Worm (Caenorhabditis elegans) whole organism, young adult: ENCODE results near the gene clec-196.

Source experiments
- B0261.1 ChIP-seq: sonication (generic microtip); optimal IDR thresholded peaks from 2 replicates; lab custom pipeline; 2016; ENCODE audit warnings: mild to moderate bottlenecking, missing genetic modification characterization, moderate library complexity, missing compliant biosample characterization
- B0336.3 ChIP-seq: fragments of 200-800 bp; sonication (Bioruptor generic); IDR thresholded peaks from 2 replicates; pipeline ENCODE4 v1.3.6; 2022; ENCODE audit warnings: missing genetic modification characterization, missing compliant biosample characterization
- D2030.7 ChIP-seq: fragments of 200-800 bp; sonication (Bioruptor generic); IDR thresholded peaks from 2 replicates; pipeline ENCODE4 v1.3.6; 2022; ENCODE audit warnings: missing genetic modification reagents, missing genetic modification characterization, missing compliant biosample characterization
- F52B5.7 ChIP-seq: sonication (generic microtip); optimal IDR thresholded peaks from 2 replicates; lab custom pipeline; 2016; ENCODE audit warnings: mild to moderate bottlenecking, missing genetic modification characterization, missing compliant biosample characterization
- F57A8.1 ChIP-seq: fragments of 200-800 bp; sonication (Bioruptor generic); optimal IDR thresholded peaks from 2 replicates; lab custom pipeline; 2018; ENCODE audit warnings: mild to moderate bottlenecking, missing genetic modification characterization, moderate library complexity, missing compliant biosample characterization
- K11D2.4 ChIP-seq: fragments of 200-800 bp; sonication (Bioruptor generic); IDR thresholded peaks from 2 replicates; pipeline ENCODE4 v1.3.6; 2022; ENCODE audit warnings: missing genetic modification reagents, missing genetic modification characterization, missing compliant biosample characterization
- K12H6.12 ChIP-seq: fragments of 200-800 bp; sonication (Bioruptor generic); optimal IDR thresholded peaks from 2 replicates; lab custom pipeline; 2018; ENCODE audit warnings: mild to moderate bottlenecking, missing genetic modification characterization, missing compliant biosample characterization
- T26A5.8 ChIP-seq: sonication (generic microtip); optimal IDR thresholded peaks from 2 replicates; lab custom pipeline; 2016; ENCODE audit warnings: missing genetic modification characterization, missing compliant biosample characterization
- ama-1 ChIP-seq, 3 experiments: fragments of 150-350 bp in 1 of 3; sonication (generic microtip) in 2 of 3; optimal IDR thresholded peaks; 2 replicates each; lab custom pipeline; 2014 to 2018; ENCODE audit warnings: missing biosample characterization in 2 of 3, missing genetic modification characterization in 2 of 3, missing genetic modification reagents in 2 of 3
- aptf-3 ChIP-seq: fragments of 200-800 bp; sonication (Bioruptor generic); IDR thresholded peaks from 2 replicates; pipeline ENCODE4 v1.3.6; 2022; ENCODE audit warnings: missing genetic modification characterization, missing compliant biosample characterization
- attf-6 ChIP-seq: fragments of 200-800 bp; sonication (Bioruptor generic); IDR thresholded peaks from 2 replicates; pipeline ENCODE4 v1.3.6; 2022; ENCODE audit warnings: missing genetic modification reagents, missing genetic modification characterization, missing compliant biosample characterization
- bed-1 ChIP-seq: fragments of 200-800 bp; sonication (Bioruptor generic); IDR thresholded peaks from 2 replicates; pipeline ENCODE4 v1.3.6; 2022; ENCODE audit warnings: missing genetic modification reagents, missing genetic modification characterization, missing compliant biosample characterization
- bed-2 ChIP-seq: fragments of 200-800 bp; sonication (Bioruptor generic); IDR thresholded peaks from 2 replicates; pipeline ENCODE4 v1.3.6; 2022; ENCODE audit warnings: missing genetic modification reagents, missing genetic modification characterization, missing compliant biosample characterization
- ccch-3 ChIP-seq: fragments of 200-800 bp; sonication (Bioruptor generic); optimal IDR thresholded peaks from 2 replicates; lab custom pipeline; 2018; ENCODE audit warnings: mild to moderate bottlenecking, missing genetic modification characterization, missing compliant biosample characterization
- ceh-40 ChIP-seq: fragments of 200-800 bp; sonication (Bioruptor generic); IDR thresholded peaks from 2 replicates; pipeline ENCODE4 v1.3.6; 2022; ENCODE audit warnings: missing genetic modification characterization, missing compliant biosample characterization
- dox-1 ChIP-seq: fragments of 200-800 bp; sonication (Bioruptor generic); IDR thresholded peaks from 2 replicates; pipeline ENCODE4 v1.3.6; 2022; ENCODE audit warnings: missing genetic modification reagents, missing genetic modification characterization, missing compliant biosample characterization
- ekl-4 ChIP-seq: fragments of 200-800 bp; sonication (Bioruptor generic); IDR thresholded peaks from 2 replicates; pipeline ENCODE4 v1.3.6; 2022; ENCODE audit warnings: missing genetic modification reagents, missing genetic modification characterization, missing compliant biosample characterization
- hlh-26 ChIP-seq: fragments of 200-800 bp; sonication (Bioruptor generic); conservative IDR thresholded peaks from 2 replicates; pipeline ENCODE4 v1.3.6; 2022; ENCODE audit warnings: missing genetic modification reagents, missing genetic modification characterization, missing compliant biosample characterization
- hsf-1 ChIP-seq: fragments of 200-800 bp; sonication (Bioruptor generic); IDR thresholded peaks from 2 replicates; pipeline ENCODE4 v1.3.6; 2022; ENCODE audit warnings: missing genetic modification reagents, missing genetic modification characterization, missing compliant biosample characterization
- lin-54 ChIP-seq: fragments of 200-800 bp; sonication (Bioruptor generic); optimal IDR thresholded peaks from 2 replicates; lab custom pipeline; 2018; ENCODE audit warnings: mild to moderate bottlenecking, missing genetic modification characterization, missing compliant biosample characterization
- lsl-1 ChIP-seq: fragments of 200-800 bp; sonication (Bioruptor generic); optimal IDR thresholded peaks from 2 replicates; lab custom pipeline; 2018; ENCODE audit warnings: mild to moderate bottlenecking, missing genetic modification characterization, moderate library complexity, missing compliant biosample characterization
- madf-3 ChIP-seq: fragments of 200-800 bp; sonication (Bioruptor generic); IDR thresholded peaks from 2 replicates; pipeline ENCODE4 v1.3.6; 2022; ENCODE audit warnings: missing genetic modification reagents, missing genetic modification characterization, missing compliant biosample characterization
- mcd-1 ChIP-seq: fragments of 200-800 bp; sonication (Bioruptor generic); IDR thresholded peaks from 2 replicates; pipeline ENCODE4 v1.3.6; 2022; ENCODE audit warnings: missing genetic modification reagents, missing genetic modification characterization, missing compliant biosample characterization
- mes-4 ChIP-seq: sonication (generic microtip); optimal IDR thresholded peaks from 2 replicates; lab custom pipeline; 2016; ENCODE audit warnings: missing genotype, missing genetic modification characterization, missing compliant biosample characterization
- nfya-2 ChIP-seq: fragments of 200-800 bp; sonication (Bioruptor generic); IDR thresholded peaks from 2 replicates; pipeline ENCODE4 v1.3.6; 2022; ENCODE audit warnings: missing genetic modification reagents, missing genetic modification characterization, missing compliant biosample characterization
- nfyb-1 ChIP-seq: fragments of 200-800 bp; sonication (Bioruptor generic); IDR thresholded peaks from 2 replicates; pipeline ENCODE4 v1.3.6; 2022; ENCODE audit warnings: missing genetic modification reagents, missing genetic modification characterization, missing compliant biosample characterization
- nhr-80 ChIP-seq: sonication (generic microtip); optimal IDR thresholded peaks from 2 replicates; lab custom pipeline; 2016; ENCODE audit warnings: missing genetic modification characterization, missing compliant biosample characterization
- rcor-1 ChIP-seq: fragments of 200-800 bp; sonication (Bioruptor generic); IDR thresholded peaks from 2 replicates; pipeline ENCODE4 v1.3.6; 2022; ENCODE audit warnings: missing genetic modification reagents, missing genetic modification characterization, missing compliant biosample characterization
- rec-8 ChIP-seq, 2 experiments: sonication (generic microtip); optimal IDR thresholded peaks; 2 replicates each; lab custom pipeline; 2016; ENCODE audit warnings: mild to moderate bottlenecking in 2 of 2, missing genetic modification characterization in 2 of 2, missing genetic modification reagents in 2 of 2, missing genotype in 2 of 2, missing biosample characterization in 1 of 2, missing compliant biosample characterization in 1 of 2, moderate library complexity in 1 of 2
- snpc-3.4 ChIP-seq: sonication (generic microtip); optimal IDR thresholded peaks from 2 replicates; lab custom pipeline; 2017; ENCODE audit warnings: missing genetic modification characterization, mild to moderate bottlenecking, missing compliant biosample characterization, antibody characterized with exemption, moderate library complexity, missing genotype, missing genetic modification reagents
- snpc-4 ChIP-seq, 5 experiments: fragments of 150-350 bp in 1 of 5; sonication (generic microtip) in 4 of 5; optimal IDR thresholded peaks; 2 replicates each; lab custom pipeline; 2014 to 2018; ENCODE audit warnings: missing genetic modification characterization in 5 of 5, missing biosample characterization in 3 of 5, antibody characterized with exemption in 2 of 5, mild to moderate bottlenecking in 2 of 5, missing compliant biosample characterization in 2 of 5, missing genotype in 2 of 5, moderate library complexity in 2 of 5, missing genetic modification reagents in 1 of 5
- ztf-25 ChIP-seq: fragments of 200-800 bp; sonication (Bioruptor generic); IDR thresholded peaks from 2 replicates; pipeline ENCODE4 v1.3.6; 2022; ENCODE audit warnings: missing genetic modification reagents, missing genetic modification characterization, missing compliant biosample characterization
- ztf-26 ChIP-seq: sonication (generic microtip); optimal IDR thresholded peaks from 2 replicates; lab custom pipeline; 2017; ENCODE audit warnings: missing genetic modification characterization, missing compliant biosample characterization

clec-196 gene

ce11 chrIV:17279592-17280440 lies 3.1 kb downstream of the clec-196 start (continued):
- TF ChIP-seq ccch-3 (GFP tag; lab: Kevin White, UChicago) (no peak), ekl-4 (GFP tag; lab: Robert Waterston, UW) (peak; percentile 60; the same call in 1 of the 2 replicates), rec-8 (tag; optimal IDR thresholded peaks at IDR 0.05; lab: Kevin White, UChicago) (no peak), B0336.3 (peak; percentile 61), hsf-1 (GFP tag; lab: Robert Waterston, UW) (peak; percentile 77), ama-1 (optimal IDR thresholded peaks at IDR 0.05; lab: Kevin White, UChicago) (peak; percentile 22), ama-1 (GFP tag; optimal IDR thresholded peaks at IDR 0.05; lab: Kevin White, UChicago) (no peak), ztf-25 (GFP tag; lab: Robert Waterston, UW) (0 out of 2 replicates have a peak, but pooled peaks have one; percentile 7), K11D2.4 (GFP tag; lab: Robert Waterston, UW) (peak; percentile 52; the same call in 1 of the 2 replicates), nfyb-1 (GFP tag; lab: Robert Waterston, UW) (0 out of 2 replicates have a peak, but pooled peaks have one; percentile 9), nfya-2 (0 out of 2 replicates have a peak, but pooled peaks have one; percentile 24), rcor-1 (peak; percentile 7; the same call in 1 of the 2 replicates), snpc-3.4 (tag; lab: Kevin White, UChicago) (no peak), lsl-1 (peak; percentile 37), ztf-26 (tag; lab: Kevin White, UChicago) (no peak), K12H6.12 (tag; lab: Kevin White, UChicago) (peak; percentile 0), ceh-40 (GFP tag; lab: Robert Waterston, UW) (peak; percentile 53), bed-2 (GFP tag; lab: Robert Waterston, UW) (0 out of 2 replicates have a peak, but pooled peaks have one; percentile 6), hlh-26 (GFP tag; lab: Robert Waterston, UW) (no peak)

- TF ChIP-seq aptf-3 (GFP tag; lab: Robert Waterston, UW) (0 out of 2 replicates have a peak, but pooled peaks have one; percentile 1), D2030.7 (GFP tag; lab: Robert Waterston, UW) (no peak), lin-54 (GFP tag; lab: Kevin White, UChicago) (no peak), F52B5.7 (tag; lab: Kevin White, UChicago) (no peak), ekl-4 (GFP tag; lab: Robert Waterston, UW) (0 out of 2 replicates have a peak, but pooled peaks have one; percentile 6), nhr-80 (no peak), madf-3 (peak; percentile 2; the same call in 1 of the 2 replicates), B0261.1 (no peak), dox-1 (GFP tag; lab: Robert Waterston, UW) (peak; percentile 2; the same call in 1 of the 2 replicates), snpc-4 (GFP tag; optimal IDR thresholded peaks at IDR 0.05; lab: Kevin White, UChicago) (no peak), snpc-4 (tag; optimal IDR thresholded peaks at IDR 0.05; lab: Kevin White, UChicago) (no peak), F57A8.1 (peak; percentile 10), nfyb-1 (GFP tag; lab: Robert Waterston, UW) (peak; percentile 2; the same call in 1 of the 2 replicates), ama-1 (optimal IDR thresholded peaks at IDR 0.05; lab: Kevin White, UChicago) (peak; percentile 81), ama-1 (GFP tag; optimal IDR thresholded peaks at IDR 0.05; lab: Kevin White, UChicago) (no peak), nfya-2 (no peak), attf-6 (GFP tag; lab: Robert Waterston, UW) (no peak; the same call in 1 of the 2 replicates), T26A5.8 (tag; lab: Kevin White, UChicago) (no peak), mes-4 (no peak), bed-1 (GFP tag; lab: Robert Waterston, UW) (no peak), mcd-1 (GFP tag; lab: Robert Waterston, UW) (0 out of 2 replicates have a peak, but pooled peaks have one; percentile 3)
- TF ChIP-seq, all 124 proteins: peak for 8
Observed at ce11 chrIV:17280441-17280939, 3.7 kb downstream of the clec-196 start.
